Fruit fly (Drosophila melanogaster) whole organism, embryonic: ENCODE data around the gene Nep2.

Experiments used
- Asciz ChIP-seq: fragments of 200-800 bp; sonication (Bioruptor generic); optimal IDR thresholded peaks from 2 replicates; lab custom pipeline; 2017; ENCODE audit warnings: missing biosample characterization, mild to moderate bottlenecking, missing genetic modification characterization, missing genetic modification reagents
- Bgb ChIP-seq: fragments of 200-800 bp; sonication (Bioruptor generic); IDR thresholded peaks from 2 replicates; pipeline ENCODE4 v1.3.6; 2022; ENCODE audit warnings: missing biosample characterization, missing genetic modification characterization; ENCODE audit not compliant: partially characterized antibody
- BtbVII ChIP-seq: fragments of 200-800 bp; sonication (Bioruptor generic); optimal IDR thresholded peaks from 3 replicates; lab custom pipeline; 2017; ENCODE audit warnings: missing biosample characterization, mild to moderate bottlenecking, missing genetic modification characterization
- Bteb2 ChIP-seq: fragments of 200-800 bp; sonication (Bioruptor generic); optimal IDR thresholded peaks from 2 replicates; lab custom pipeline; 2016; ENCODE audit warnings: missing biosample characterization, missing genetic modification characterization
- CG10147 ChIP-seq: fragments of 200-800 bp; sonication (Bioruptor generic); optimal IDR thresholded peaks from 2 replicates; lab custom pipeline; 2019; ENCODE audit warnings: missing biosample characterization, mild to moderate bottlenecking, missing genetic modification characterization, moderate library complexity
- CG10543 ChIP-seq: fragments of 200-800 bp; sonication (Bioruptor generic); optimal IDR thresholded peaks from 3 replicates; lab custom pipeline; 2017; ENCODE audit warnings: missing biosample characterization, mild to moderate bottlenecking, missing genetic modification characterization, moderate library complexity
- CG1233 ChIP-seq: fragments of 200-800 bp; sonication (Bioruptor generic); optimal IDR thresholded peaks from 4 replicates; lab custom pipeline; 2018; ENCODE audit warnings: missing biosample characterization, mild to moderate bottlenecking, missing genetic modification characterization
- CG13775 ChIP-seq: fragments of 200-800 bp; sonication (Bioruptor generic); optimal IDR thresholded peaks from 3 replicates; lab custom pipeline; 2017; ENCODE audit warnings: missing biosample characterization, mild to moderate bottlenecking, missing genetic modification characterization
- CG13894 ChIP-seq: fragments of 200-800 bp; sonication (Bioruptor generic); optimal IDR thresholded peaks from 3 replicates; lab custom pipeline; 2018; ENCODE audit warnings: missing biosample characterization, mild to moderate bottlenecking, missing genetic modification characterization, moderate library complexity
- CG14014 ChIP-seq: fragments of 200-800 bp; sonication (Bioruptor generic); IDR thresholded peaks from 2 replicates; pipeline ENCODE4 v1.3.6; 2022; ENCODE audit warnings: missing biosample characterization, missing genetic modification characterization
- CG14965 ChIP-seq: fragments of 200-800 bp; sonication (Bioruptor generic); optimal IDR thresholded peaks from 2 replicates; lab custom pipeline; 2016; ENCODE audit warnings: missing biosample characterization, missing genetic modification characterization, borderline replicate concordance
- CG15269 ChIP-seq: fragments of 200-800 bp; sonication (Bioruptor generic); optimal IDR thresholded peaks from 2 replicates; lab custom pipeline; 2018; ENCODE audit warnings: missing biosample characterization, mild to moderate bottlenecking, missing genetic modification characterization, moderate library complexity
- CG15601 ChIP-seq: fragments of 200-800 bp; sonication (Bioruptor generic); optimal IDR thresholded peaks from 3 replicates; lab custom pipeline; 2019; ENCODE audit warnings: missing biosample characterization, mild to moderate bottlenecking, missing genetic modification characterization, moderate library complexity
- CG1647 ChIP-seq: fragments of 200-800 bp; sonication (Bioruptor generic); optimal IDR thresholded peaks from 3 replicates; lab custom pipeline; 2016; ENCODE audit warnings: missing biosample characterization, missing genetic modification characterization
- CG1792 ChIP-seq: fragments of 200-800 bp; sonication (Bioruptor generic); optimal IDR thresholded peaks from 2 replicates; lab custom pipeline; 2016; ENCODE audit warnings: missing biosample characterization, missing genetic modification characterization
- CG18619 ChIP-seq: fragments of 200-800 bp; sonication (Bioruptor generic); optimal IDR thresholded peaks from 3 replicates; lab custom pipeline; 2017; ENCODE audit warnings: missing biosample characterization, mild to moderate bottlenecking, missing genetic modification characterization
- CG2129 ChIP-seq: fragments of 200-800 bp; sonication (Bioruptor generic); IDR thresholded peaks from 2 replicates; pipeline ENCODE4 v1.3.6; 2022; ENCODE audit warnings: missing biosample characterization, missing genetic modification characterization; ENCODE audit not compliant: partially characterized antibody
- CG3065 ChIP-seq: fragments of 200-800 bp; sonication (Bioruptor generic); optimal IDR thresholded peaks from 2 replicates; lab custom pipeline; 2016; ENCODE audit warnings: missing biosample characterization, missing genetic modification characterization
- CG31388 ChIP-seq: fragments of 200-800 bp; sonication (Bioruptor generic); optimal IDR thresholded peaks from 2 replicates; lab custom pipeline; 2016; ENCODE audit warnings: missing biosample characterization, missing genetic modification characterization
- CG31441 ChIP-seq: fragments of 200-800 bp; sonication (Bioruptor generic); IDR thresholded peaks from 2 replicates; pipeline ENCODE4 v1.3.6; 2022; ENCODE audit warnings: missing biosample characterization, missing genetic modification characterization
- CG4360 ChIP-seq: fragments of 200-800 bp; sonication (Bioruptor generic); IDR thresholded peaks from 2 replicates; pipeline ENCODE4 v1.3.6; 2022; ENCODE audit warnings: missing biosample characterization, missing genetic modification characterization
- CG8388 ChIP-seq: fragments of 200-800 bp; sonication (Bioruptor generic); optimal IDR thresholded peaks from 2 replicates; lab custom pipeline; 2019; ENCODE audit warnings: missing biosample characterization, mild to moderate bottlenecking, missing genetic modification characterization, moderate library complexity
- CG9817 ChIP-seq: fragments of 200-800 bp; sonication (Bioruptor generic); optimal IDR thresholded peaks from 2 replicates; lab custom pipeline; 2018; ENCODE audit warnings: missing biosample characterization, mild to moderate bottlenecking, missing genetic modification characterization, moderate library complexity
- CkIIα-i1 ChIP-seq: fragments of 200-800 bp; sonication (Bioruptor generic); IDR thresholded peaks from 2 replicates; pipeline ENCODE4 v1.3.6; 2022; ENCODE audit warnings: missing biosample characterization, missing genetic modification characterization
- Deaf1 ChIP-seq: fragments of 200-800 bp; optimal IDR thresholded peaks from 3 replicates; lab custom pipeline; 2019; ENCODE audit warnings: missing biosample characterization, mild to moderate bottlenecking, missing genetic modification characterization, moderate library complexity
- ERR ChIP-seq: fragments of 200-800 bp; sonication (Bioruptor generic); optimal IDR thresholded peaks from 2 replicates; lab custom pipeline; 2016; ENCODE audit warnings: missing biosample characterization, missing genetic modification characterization
- H2.0 ChIP-seq: fragments of 200-800 bp; sonication (Bioruptor generic); IDR thresholded peaks from 2 replicates; pipeline ENCODE4 v1.3.6; 2022; ENCODE audit warnings: missing biosample characterization, missing genetic modification characterization
- Jarid2 ChIP-seq: fragments of 200-800 bp; sonication (Bioruptor generic); optimal IDR thresholded peaks from 3 replicates; lab custom pipeline; 2017; ENCODE audit warnings: mild to moderate bottlenecking, missing biosample characterization, missing genetic modification reagents, missing genetic modification characterization
- Mrtf ChIP-seq: fragments of 200-800 bp; sonication (Bioruptor generic); IDR thresholded peaks from 3 replicates; pipeline ENCODE4 v1.3.6; 2022; ENCODE audit warnings: missing biosample characterization, missing genetic modification characterization
- Myb ChIP-seq: fragments of 200-800 bp; sonication (Bioruptor generic); optimal IDR thresholded peaks from 2 replicates; lab custom pipeline; 2016; ENCODE audit warnings: missing biosample characterization, missing genetic modification characterization
- NC2β ChIP-seq: fragments of 200-800 bp; sonication (Bioruptor generic); optimal IDR thresholded peaks from 2 replicates; lab custom pipeline; 2016; ENCODE audit warnings: missing biosample characterization, missing genetic modification characterization
- Trl ChIP-seq, 3 experiments: fragments of >200 bp in 2 of 3; fragments of 200-800 bp in 1 of 3; sonication (Bioruptor generic) in 1 of 3; optimal IDR thresholded peaks; 2 replicates in 1 of 3; 3 replicates in 2 of 3; lab custom pipeline; 2016 to 2017; ENCODE audit warnings: missing biosample characterization in 1 of 3, missing genetic modification characterization in 1 of 3
- ac ChIP-seq: fragments of 200-800 bp; sonication (Bioruptor generic); optimal IDR thresholded peaks from 3 replicates; lab custom pipeline; 2017; ENCODE audit warnings: missing biosample characterization, mild to moderate bottlenecking, missing genetic modification characterization
- cas ChIP-seq: fragments of 200-800 bp; sonication (Bioruptor generic); IDR thresholded peaks from 2 replicates; pipeline ENCODE4 v1.3.6; 2022; ENCODE audit warnings: missing biosample characterization, missing genetic modification characterization
- ci ChIP-seq: fragments of 200-800 bp; sonication (Bioruptor generic); IDR thresholded peaks from 3 replicates; pipeline ENCODE4 v1.3.6; 2022; ENCODE audit warnings: missing biosample characterization, missing genetic modification characterization
- crp ChIP-seq, 2 experiments: fragments of 200-800 bp; sonication (Bioruptor generic); optimal IDR thresholded peaks; 2 replicates in 1 of 2; 3 replicates in 1 of 2; lab custom pipeline; 2017; ENCODE audit warnings: missing biosample characterization in 2 of 2, missing genetic modification characterization in 2 of 2, mild to moderate bottlenecking in 1 of 2, moderate library complexity in 1 of 2
- dpn ChIP-seq, 2 experiments: fragments of 200-800 bp; sonication (Bioruptor generic); optimal IDR thresholded peaks; 3 replicates each; lab custom pipeline; 2016; ENCODE audit warnings: missing biosample characterization in 2 of 2, missing genetic modification characterization in 2 of 2
- grau ChIP-seq: fragments of 200-800 bp; optimal IDR thresholded peaks from 3 replicates; lab custom pipeline; 2019; ENCODE audit warnings: missing biosample characterization, mild to moderate bottlenecking, missing genetic modification characterization, moderate library complexity
- gt ChIP-seq: fragments of 200-800 bp; sonication (Bioruptor generic); IDR thresholded peaks from 2 replicates; pipeline ENCODE4 v1.3.6; 2022; ENCODE audit warnings: missing biosample characterization, missing genetic modification characterization
- jing ChIP-seq: fragments of 200-800 bp; sonication (Bioruptor generic); optimal IDR thresholded peaks from 2 replicates; lab custom pipeline; 2018; ENCODE audit warnings: missing biosample characterization, mild to moderate bottlenecking, missing genetic modification characterization
- mld ChIP-seq: fragments of 200-800 bp; sonication (Bioruptor generic); IDR thresholded peaks from 3 replicates; pipeline ENCODE4 v1.3.6; 2022; ENCODE audit warnings: missing biosample characterization, missing genetic modification characterization; ENCODE audit not compliant: partially characterized antibody
- prd ChIP-seq, 3 experiments: fragments of >200 bp in 2 of 3; fragments of 200-800 bp in 1 of 3; sonication (Bioruptor generic) in 1 of 3; optimal IDR thresholded peaks in 2 of 3; IDR thresholded peaks in 1 of 3; 2 replicates in 2 of 3; 3 replicates in 1 of 3; pipeline versions ENCODE4 v1.3.6 to Lab custom; 2017 to 2022; ENCODE audit warnings: missing biosample characterization in 1 of 3, missing genetic modification characterization in 1 of 3
- sr ChIP-seq: fragments of 200-800 bp; sonication (Bioruptor generic); IDR thresholded peaks from 3 replicates; pipeline ENCODE4 v1.3.6; 2022; ENCODE audit warnings: missing biosample characterization, missing genetic modification characterization
- sug ChIP-seq: fragments of 200-800 bp; optimal IDR thresholded peaks from 2 replicates; lab custom pipeline; 2019; ENCODE audit warnings: missing biosample characterization, mild to moderate bottlenecking, missing genetic modification characterization, moderate library complexity
- tap ChIP-seq: fragments of 200-800 bp; optimal IDR thresholded peaks from 3 replicates; lab custom pipeline; 2019; ENCODE audit warnings: missing biosample characterization, mild to moderate bottlenecking, missing genetic modification characterization, moderate library complexity
- twi ChIP-seq: fragments of 200-800 bp; optimal IDR thresholded peaks from 2 replicates; lab custom pipeline; 2019; ENCODE audit warnings: missing biosample characterization, mild to moderate bottlenecking, missing genetic modification characterization, moderate library complexity
- unc-4 ChIP-seq: fragments of 200-800 bp; sonication (Bioruptor generic); IDR thresholded peaks from 2 replicates; pipeline ENCODE4 v1.3.6; 2022; ENCODE audit warnings: missing biosample characterization, missing genetic modification characterization; ENCODE audit not compliant: partially characterized antibody
- wek ChIP-seq: fragments of 200-800 bp; sonication (Bioruptor generic); optimal IDR thresholded peaks from 3 replicates; lab custom pipeline; 2018; ENCODE audit warnings: missing biosample characterization, mild to moderate bottlenecking, missing genetic modification characterization, moderate library complexity

The Nep2 gene

DNA sequence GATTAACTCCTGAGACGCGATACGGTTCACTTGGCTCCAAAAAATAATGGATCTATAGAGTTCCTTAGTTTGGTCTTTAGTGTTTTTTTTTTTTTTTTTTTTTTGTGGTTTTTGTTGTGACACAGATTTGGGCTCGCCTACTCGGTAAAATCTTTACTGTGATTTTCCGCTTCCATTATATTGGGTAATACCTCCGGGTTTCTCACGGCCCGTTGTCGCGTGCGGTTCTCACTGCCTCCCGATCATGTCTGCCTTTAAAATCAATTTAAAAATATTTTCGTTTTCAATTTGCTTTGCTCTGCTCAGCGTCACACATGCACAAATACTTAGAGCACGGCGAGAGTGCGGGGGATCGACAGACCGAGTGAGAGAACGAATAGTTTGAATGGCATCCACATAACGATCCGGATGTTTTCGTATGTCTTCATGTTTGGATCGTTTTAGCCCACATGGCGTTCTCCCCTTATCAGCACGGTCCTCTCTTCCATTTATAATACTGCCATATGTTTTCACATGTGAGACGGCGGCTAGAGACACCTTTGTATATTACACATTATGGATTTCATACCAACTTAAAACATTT lies 14.6 kb upstream of the Nep2 start (continued):
- TF ChIP-seq Deaf1 (tag; lab: Kevin White, UChicago) (peak; percentile 72), Bgb (GFP tag; lab: Robert Waterston, UW) (no peak; the same call in 1 of the 2 replicates), H2.0 (no peak), sr (GFP tag; lab: Robert Waterston, UW) (peak; percentile 37; the same call in 1 of the 3 replicates), CG14965 (no peak), CG9817 (tag; lab: Kevin White, UChicago) (no peak), crp (GFP tag; optimal IDR thresholded peaks at IDR 0.05; lab: Kevin White, UChicago) (peak in 1 of 2 experiments; percentile 20), CG1792 (no peak), CG18619 (GFP tag; lab: Kevin White, UChicago) (no peak), jing (GFP tag; lab: Kevin White, UChicago) (no peak), CG10543 (peak; percentile 49), tap (tag; lab: Kevin White, UChicago) (no peak), unc-4 (no peak), CG2129 (GFP tag; lab: Robert Waterston, UW) (no peak), mld (GFP tag; lab: Robert Waterston, UW) (no peak), Mrtf (GFP tag; lab: Robert Waterston, UW) (no peak), CG13894 (tag; lab: Kevin White, UChicago) (peak; percentile 44), Bteb2 (GFP tag; lab: Kevin White, UChicago) (no peak), twi (peak; percentile 89), Jarid2 (GFP tag; lab: Kevin White, UChicago) (peak; percentile 50), CG1647 (GFP tag; lab: Kevin White, UChicago) (no peak), ac (GFP tag; lab: Kevin White, UChicago) (no peak), CG14014 (GFP tag; lab: Robert Waterston, UW) (0 out of 2 replicates have a peak, but pooled peaks have one; percentile 15), gt (GFP tag; lab: Robert Waterston, UW) (no peak), Asciz (GFP tag; lab: Kevin White, UChicago) (no peak), cas (GFP tag; lab: Robert Waterston, UW) (no peak), prd (optimal IDR thresholded peaks at IDR 0.05; lab: Kevin White, UChicago) (no peak), prd (GFP tag; IDR thresholded peaks at IDR 0.05; lab: Robert Waterston, UW) (no peak), dpn (GFP tag; optimal IDR thresholded peaks at IDR 0.05; lab: Kevin White, UChicago) (no peak), sug (tag; lab: Kevin White, UChicago) (peak; percentile 69), CG31441 (GFP tag; lab: Robert Waterston, UW) (no peak), CG3065 (no peak), CG13775 (no peak), grau (tag; lab: Kevin White, UChicago) (no peak), CG31388 (GFP tag; lab: Kevin White, UChicago) (no peak), Trl (optimal IDR thresholded peaks at IDR 0.05; lab: Kevin White, UChicago) (peak; percentile 46 to 76), Trl (GFP tag; optimal IDR thresholded peaks at IDR 0.05; lab: Kevin White, UChicago) (no peak), ERR (no peak), CG10147 (GFP tag; lab: Kevin White, UChicago) (peak; percentile 4), CG1233 (no peak), wek (no peak), BtbVII (GFP tag; lab: Kevin White, UChicago) (no peak), CkIIα-i1 (GFP tag; lab: Robert Waterston, UW) (no peak), CG8388 (GFP tag; lab: Kevin White, UChicago) (no peak), CG4360 (no peak), CG15269 (tag; lab: Kevin White, UChicago) (no peak), ci (GFP tag; lab: Robert Waterston, UW) (peak; percentile 33; the same call in 2 of the 3 replicates), Myb (no peak), NC2β (GFP tag; lab: Kevin White, UChicago) (no peak), CG15601 (tag; lab: Kevin White, UChicago) (peak; percentile 30)
